Worm (Caenorhabditis elegans) whole organism, young adult: ENCODE results near the gene tth-1.

Source experiments
- B0261.1 ChIP-seq: sonication (generic microtip); optimal IDR thresholded peaks from 2 replicates; lab custom pipeline; 2016; ENCODE audit warnings: mild to moderate bottlenecking, missing genetic modification characterization, moderate library complexity, missing compliant biosample characterization
- F22D6.2 ChIP-seq: sonication (generic microtip); optimal IDR thresholded peaks from 2 replicates; lab custom pipeline; 2016; ENCODE audit warnings: mild to moderate bottlenecking, missing genetic modification characterization, missing compliant biosample characterization
- F23B12.7 ChIP-seq: sonication (generic microtip); optimal IDR thresholded peaks from 2 replicates; lab custom pipeline; 2017; ENCODE audit warnings: missing genetic modification characterization, mild to moderate bottlenecking, missing compliant biosample characterization, antibody characterized with exemption, moderate library complexity; ENCODE audit not compliant: insufficient read depth
- F37B4.10 ChIP-seq: fragments of 200-800 bp; sonication (Bioruptor generic); IDR thresholded peaks from 2 replicates; pipeline ENCODE4 v1.3.6; 2022; ENCODE audit warnings: missing genetic modification characterization, missing compliant biosample characterization
- F52B5.7 ChIP-seq: sonication (generic microtip); optimal IDR thresholded peaks from 2 replicates; lab custom pipeline; 2016; ENCODE audit warnings: mild to moderate bottlenecking, missing genetic modification characterization, missing compliant biosample characterization
- F57A8.1 ChIP-seq: fragments of 200-800 bp; sonication (Bioruptor generic); optimal IDR thresholded peaks from 2 replicates; lab custom pipeline; 2018; ENCODE audit warnings: mild to moderate bottlenecking, missing genetic modification characterization, moderate library complexity, missing compliant biosample characterization
- F57C9.4 ChIP-seq: sonication (generic microtip); optimal IDR thresholded peaks from 2 replicates; lab custom pipeline; 2017; ENCODE audit warnings: mild to moderate bottlenecking, missing genetic modification characterization, missing compliant biosample characterization
- T07F8.4 ChIP-seq: sonication (generic microtip); optimal IDR thresholded peaks from 2 replicates; lab custom pipeline; 2016; ENCODE audit warnings: mild to moderate bottlenecking, missing genetic modification characterization, moderate library complexity, missing compliant biosample characterization
- Y53F4B.3 ChIP-seq: fragments of 200-800 bp; sonication (Bioruptor generic); IDR thresholded peaks from 2 replicates; pipeline ENCODE4 v1.3.6; 2022; ENCODE audit warnings: missing genetic modification reagents, missing genetic modification characterization, missing compliant biosample characterization
- Y53G8AR.9 ChIP-seq: fragments of 200-800 bp; sonication (Bioruptor generic); conservative IDR thresholded peaks from 2 replicates; pipeline ENCODE4 v1.3.6; 2022; ENCODE audit warnings: missing genetic modification reagents, missing genetic modification characterization, missing compliant biosample characterization
- Y56A3A.18 ChIP-seq: fragments of 200-800 bp; sonication (Bioruptor generic); IDR thresholded peaks from 2 replicates; pipeline ENCODE4 v1.3.6; 2022; ENCODE audit warnings: missing genetic modification reagents, missing genetic modification characterization, missing compliant biosample characterization
- Y67H2A.10 ChIP-seq: fragments of 200-800 bp; sonication (Bioruptor generic); conservative IDR thresholded peaks from 2 replicates; pipeline ENCODE4 v1.3.6; 2022; ENCODE audit warnings: missing genetic modification reagents, missing genetic modification characterization, missing compliant biosample characterization
- Y79H2A.3 ChIP-seq: fragments of 200-800 bp; sonication (Bioruptor generic); conservative IDR thresholded peaks from 2 replicates; pipeline ENCODE4 v1.3.6; 2022; ENCODE audit warnings: missing genetic modification reagents, missing genetic modification characterization, missing compliant biosample characterization
- ama-1 ChIP-seq, 3 experiments: fragments of 150-350 bp in 1 of 3; sonication (generic microtip) in 2 of 3; optimal IDR thresholded peaks; 2 replicates each; lab custom pipeline; 2014 to 2018; ENCODE audit warnings: missing biosample characterization in 2 of 3, missing genetic modification characterization in 2 of 3, missing genetic modification reagents in 2 of 3
- ceh-91 ChIP-seq: fragments of 200-800 bp; sonication (Bioruptor generic); IDR thresholded peaks from 2 replicates; pipeline ENCODE4 v1.3.6; 2022; ENCODE audit warnings: missing genetic modification reagents, missing genetic modification characterization, missing compliant biosample characterization
- dox-1 ChIP-seq: fragments of 200-800 bp; sonication (Bioruptor generic); IDR thresholded peaks from 2 replicates; pipeline ENCODE4 v1.3.6; 2022; ENCODE audit warnings: missing genetic modification reagents, missing genetic modification characterization, missing compliant biosample characterization
- efl-1 ChIP-seq: fragments of 150-350 bp; optimal IDR thresholded peaks from 2 replicates; lab custom pipeline; 2014; ENCODE audit warnings: missing biosample characterization, missing genetic modification reagents, missing genetic modification characterization
- egl-44 ChIP-seq: fragments of 200-800 bp; sonication (Bioruptor generic); IDR thresholded peaks from 2 replicates; pipeline ENCODE4 v1.3.6; 2022; ENCODE audit warnings: missing genetic modification reagents, missing genetic modification characterization, missing compliant biosample characterization
- egrh-3 ChIP-seq: fragments of 200-800 bp; sonication (Bioruptor generic); IDR thresholded peaks from 2 replicates; pipeline ENCODE4 v1.3.6; 2022; ENCODE audit warnings: missing genetic modification reagents, missing genetic modification characterization, missing compliant biosample characterization
- fkh-3 ChIP-seq: sonication (generic microtip); optimal IDR thresholded peaks from 2 replicates; lab custom pipeline; 2016; ENCODE audit warnings: mild to moderate bottlenecking, missing genetic modification characterization, missing compliant biosample characterization
- hlh-26 ChIP-seq: fragments of 200-800 bp; sonication (Bioruptor generic); conservative IDR thresholded peaks from 2 replicates; pipeline ENCODE4 v1.3.6; 2022; ENCODE audit warnings: missing genetic modification reagents, missing genetic modification characterization, missing compliant biosample characterization
- hmg-1.2 ChIP-seq: fragments of 200-800 bp; sonication (Bioruptor generic); IDR thresholded peaks from 2 replicates; pipeline ENCODE4 v1.3.6; 2022; ENCODE audit warnings: missing genetic modification reagents, missing genetic modification characterization, missing compliant biosample characterization
- let-607 ChIP-seq, 2 experiments: fragments of 200-800 bp in 1 of 2; sonication (Bioruptor generic) in 1 of 2; sonication (generic microtip) in 1 of 2; optimal IDR thresholded peaks; 2 replicates each; lab custom pipeline; 2016 to 2018; ENCODE audit warnings: mild to moderate bottlenecking in 2 of 2, missing compliant biosample characterization in 2 of 2, missing genetic modification characterization in 2 of 2, moderate library complexity in 2 of 2, missing genotype in 1 of 2
- lin-40 ChIP-seq: sonication (generic microtip); optimal IDR thresholded peaks from 2 replicates; lab custom pipeline; 2016; ENCODE audit warnings: missing genetic modification characterization, mild to moderate bottlenecking, missing compliant biosample characterization, missing genotype, missing genetic modification reagents
- lsl-1 ChIP-seq: fragments of 200-800 bp; sonication (Bioruptor generic); optimal IDR thresholded peaks from 2 replicates; lab custom pipeline; 2018; ENCODE audit warnings: mild to moderate bottlenecking, missing genetic modification characterization, moderate library complexity, missing compliant biosample characterization
- madf-10 ChIP-seq: sonication (generic microtip); optimal IDR thresholded peaks from 2 replicates; lab custom pipeline; 2016; ENCODE audit warnings: mild to moderate bottlenecking, missing genetic modification characterization, missing compliant biosample characterization
- mes-4 ChIP-seq: sonication (generic microtip); optimal IDR thresholded peaks from 2 replicates; lab custom pipeline; 2016; ENCODE audit warnings: missing genotype, missing genetic modification characterization, missing compliant biosample characterization
- nfya-1 ChIP-seq: sonication (generic microtip); optimal IDR thresholded peaks from 2 replicates; lab custom pipeline; 2017; ENCODE audit warnings: antibody characterized with exemption, missing compliant biosample characterization, missing genetic modification characterization, borderline replicate concordance; ENCODE audit not compliant: insufficient read depth
- nfyb-1 ChIP-seq: fragments of 200-800 bp; sonication (Bioruptor generic); IDR thresholded peaks from 2 replicates; pipeline ENCODE4 v1.3.6; 2022; ENCODE audit warnings: missing genetic modification reagents, missing genetic modification characterization, missing compliant biosample characterization
- pha-4 ChIP-seq: fragments of 150-350 bp; sonication (generic microtip); optimal IDR thresholded peaks from 2 replicates; lab custom pipeline; 2014; ENCODE audit warnings: missing biosample characterization, missing genetic modification reagents, missing genetic modification characterization
- rcor-1 ChIP-seq: fragments of 200-800 bp; sonication (Bioruptor generic); IDR thresholded peaks from 2 replicates; pipeline ENCODE4 v1.3.6; 2022; ENCODE audit warnings: missing genetic modification reagents, missing genetic modification characterization, missing compliant biosample characterization
- rec-8 ChIP-seq, 2 experiments: sonication (generic microtip); optimal IDR thresholded peaks; 2 replicates each; lab custom pipeline; 2016; ENCODE audit warnings: mild to moderate bottlenecking in 2 of 2, missing genetic modification characterization in 2 of 2, missing genetic modification reagents in 2 of 2, missing genotype in 2 of 2, missing biosample characterization in 1 of 2, missing compliant biosample characterization in 1 of 2, moderate library complexity in 1 of 2
- sdz-38 ChIP-seq: sonication (generic microtip); optimal IDR thresholded peaks from 2 replicates; lab custom pipeline; 2016; ENCODE audit warnings: missing genotype, missing genetic modification characterization, missing compliant biosample characterization
- snpc-4 ChIP-seq, 5 experiments: fragments of 150-350 bp in 1 of 5; sonication (generic microtip) in 4 of 5; optimal IDR thresholded peaks; 2 replicates each; lab custom pipeline; 2014 to 2018; ENCODE audit warnings: missing genetic modification characterization in 5 of 5, missing biosample characterization in 3 of 5, antibody characterized with exemption in 2 of 5, mild to moderate bottlenecking in 2 of 5, missing compliant biosample characterization in 2 of 5, missing genotype in 2 of 5, moderate library complexity in 2 of 5, missing genetic modification reagents in 1 of 5
- tbp1 ChIP-seq: fragments of 200-800 bp; sonication (Bioruptor generic); optimal IDR thresholded peaks from 2 replicates; lab custom pipeline; 2018; ENCODE audit warnings: mild to moderate bottlenecking, missing genetic modification characterization, missing compliant biosample characterization
- unc-62 ChIP-seq: fragments of 150-350 bp; optimal IDR thresholded peaks from 2 replicates; lab custom pipeline; 2014; ENCODE audit warnings: missing biosample characterization, missing genetic modification reagents, missing genetic modification characterization
- zim-3 ChIP-seq: sonication (generic microtip); optimal IDR thresholded peaks from 2 replicates; lab custom pipeline; 2017; ENCODE audit warnings: mild to moderate bottlenecking, missing genetic modification characterization, moderate library complexity, missing compliant biosample characterization
- ztf-26 ChIP-seq: sonication (generic microtip); optimal IDR thresholded peaks from 2 replicates; lab custom pipeline; 2017; ENCODE audit warnings: missing genetic modification characterization, missing compliant biosample characterization
- ztf-3 ChIP-seq: fragments of 200-800 bp; sonication (Bioruptor generic); optimal IDR thresholded peaks from 2 replicates; lab custom pipeline; 2018; ENCODE audit warnings: mild to moderate bottlenecking, missing genetic modification characterization, missing compliant biosample characterization
- ztf-6 ChIP-seq: fragments of 200-800 bp; sonication (Bioruptor generic); IDR thresholded peaks from 2 replicates; pipeline ENCODE4 v1.3.6; 2022; ENCODE audit warnings: missing genetic modification reagents, missing genetic modification characterization, missing compliant biosample characterization

tth-1 gene

ce11 chrX:8404308-8405085 lies 19.0 kb downstream of the tth-1 start (continued):
- peak; percentile 93 for TF ChIP-seq tbp1 (GFP tag; lab: Kevin White, UChicago)
- no peak for TF ChIP-seq hlh-26
- TF ChIP-seq Y79H2A.3 (GFP tag; lab: Robert Waterston, UW): 0 out of 2 replicates have a peak, but pooled peaks have one; percentile 17
- TF ChIP-seq lin-40 (tag; lab: Kevin White, UChicago): peak; percentile 94
- peak; percentile 90 for TF ChIP-seq madf-10
- peak; percentile 70 for TF ChIP-seq F57A8.1
- peak; percentile 68 for TF ChIP-seq sdz-38 (tag; lab: Kevin White, UChicago)
- peak; percentile 96 for TF ChIP-seq Y56A3A.18 (GFP tag; lab: Robert Waterston, UW)
- peak; percentile 94 for TF ChIP-seq dox-1 (GFP tag; lab: Robert Waterston, UW)
- TF ChIP-seq let-607 (tag; optimal IDR thresholded peaks at IDR 0.05; lab: Kevin White, UChicago): peak; percentile 76 to 86
- TF ChIP-seq T07F8.4 (tag; lab: Kevin White, UChicago): peak; percentile 89
- TF ChIP-seq Y53F4B.3 (GFP tag; lab: Robert Waterston, UW): peak; percentile 67; the same call in 1 of the 2 replicates
- TF ChIP-seq ztf-6 (GFP tag; lab: Robert Waterston, UW): peak; percentile 86
- peak; percentile 88 for TF ChIP-seq fkh-3 (tag; lab: Kevin White, UChicago)
- TF ChIP-seq rcor-1 (GFP tag; lab: Robert Waterston, UW): peak; percentile 89
- peak; percentile 70 for TF ChIP-seq F57C9.4 (tag; lab: Kevin White, UChicago)
- TF ChIP-seq nfyb-1 (GFP tag; lab: Robert Waterston, UW): peak; percentile 94
- peak; percentile 58; the same call in 1 of the 2 replicates for TF ChIP-seq Y67H2A.10 (GFP tag; lab: Robert Waterston, UW)
- peak; percentile 97 for TF ChIP-seq zim-3 (tag; lab: Kevin White, UChicago)
- peak; percentile 54 for TF ChIP-seq ceh-91 (GFP tag; lab: Robert Waterston, UW)
- peak; percentile 62 for TF ChIP-seq ztf-3 (GFP tag; lab: Kevin White, UChicago)
- TF ChIP-seq unc-62 (GFP tag; lab: Kevin White, UChicago): no peak
- TF ChIP-seq lsl-1 (GFP tag; lab: Kevin White, UChicago): peak; percentile 31
- TF ChIP-seq nfya-1 (tag; lab: Kevin White, UChicago): no peak
- TF ChIP-seq snpc-4 (GFP tag; optimal IDR thresholded peaks at IDR 0.05; lab: Kevin White, UChicago): peak; percentile 68
- peak in 3 of 4 experiments; percentile 52 to 83 (median 71) for TF ChIP-seq snpc-4 (tag; optimal IDR thresholded peaks at IDR 0.05; lab: Kevin White, UChicago)
- peak; percentile 93 for TF ChIP-seq F52B5.7
- peak; percentile 99 for TF ChIP-seq B0261.1 (tag; lab: Kevin White, UChicago)
- TF ChIP-seq hmg-1.2 (GFP tag; lab: Robert Waterston, UW): peak; percentile 93
- peak; percentile 86 for TF ChIP-seq F23B12.7 (tag; lab: Kevin White, UChicago)
- TF ChIP-seq Y53G8AR.9 (GFP tag; lab: Robert Waterston, UW): peak; percentile 86
- 0 out of 2 replicates have a peak, but pooled peaks have one; percentile 88 for TF ChIP-seq F37B4.10 (GFP tag; lab: Robert Waterston, UW)
- TF ChIP-seq ama-1 (optimal IDR thresholded peaks at IDR 0.05; lab: Kevin White, UChicago): no peak
- peak; percentile 62 to 86 for TF ChIP-seq ama-1 (GFP tag; optimal IDR thresholded peaks at IDR 0.05; lab: Kevin White, UChicago)
- TF ChIP-seq rec-8 (tag; optimal IDR thresholded peaks at IDR 0.05; lab: Kevin White, UChicago): peak; percentile 86 to 87

- TF ChIP-seq mes-4 (no peak), efl-1 (no peak), dox-1 (GFP tag; lab: Robert Waterston, UW) (no peak), F22D6.2 (tag; lab: Kevin White, UChicago) (no peak), ztf-26 (tag; lab: Kevin White, UChicago) (no peak), pha-4 (tag; lab: Kevin White, UChicago) (no peak), B0261.1 (tag; lab: Kevin White, UChicago) (no peak), F23B12.7 (tag; lab: Kevin White, UChicago) (no peak), egl-44 (GFP tag; lab: Robert Waterston, UW) (no peak), madf-10 (no peak), Y53F4B.3 (GFP tag; lab: Robert Waterston, UW) (no peak), nfya-1 (tag; lab: Kevin White, UChicago) (no peak), egrh-3 (no peak)
- TF ChIP-seq, all 124 proteins: peak for 0
Observed at ce11 chrX:8394279-8394678, 29.3 kb downstream of the tth-1 start.
